Worm (Caenorhabditis elegans): ENCODE data around the gene Y119D3B.21.

Y119D3B.21 gene

ce11 chrIII:1216096-1216495 lies 1.3 kb downstream of the Y119D3B.21 start:
- TF ChIP-seq ceh-90 (tag; optimal IDR thresholded peaks at IDR 0.05) (no peak), mef-2 (tag; optimal IDR thresholded peaks at IDR 0.05) (no peak), hlh-17 (GFP tag; optimal IDR thresholded peaks at IDR 0.05; ENCODE audit: borderline replicate concordance) (no peak), ztf-4 (tag; optimal IDR thresholded peaks at IDR 0.05) (no peak), sup-37 (GFP tag; optimal IDR thresholded peaks at IDR 0.05) (no peak), mdl-1 (tag; optimal IDR thresholded peaks at IDR 0.05) (no peak), pqm-1 (tag; optimal IDR thresholded peaks at IDR 0.05) (no peak), tbx-2 (tag; optimal IDR thresholded peaks at IDR 0.05) (no peak), ceh-63 (GFP tag; optimal IDR thresholded peaks at IDR 0.05) (no peak), nhr-85 (tag) (no peak), egl-27 (tag; optimal IDR thresholded peaks at IDR 0.05) (no peak), elt-3 (tag; optimal IDR thresholded peaks at IDR 0.05) (no peak), unc-86 (tag; optimal IDR thresholded peaks at IDR 0.05) (no peak), snu-23 (GFP tag; optimal IDR thresholded peaks at IDR 0.05) (no peak), nhr-20 (tag; optimal IDR thresholded peaks at IDR 0.05) (no peak), C04F5.9 (tag; optimal IDR thresholded peaks at IDR 0.05) (no peak), elt-2 (tag; optimal IDR thresholded peaks at IDR 0.05) (no peak), lin-35 (GFP tag; optimal IDR thresholded peaks at IDR 0.05) (no peak), ceh-8 (GFP tag; optimal IDR thresholded peaks at IDR 0.05) (no peak)

DNA sequence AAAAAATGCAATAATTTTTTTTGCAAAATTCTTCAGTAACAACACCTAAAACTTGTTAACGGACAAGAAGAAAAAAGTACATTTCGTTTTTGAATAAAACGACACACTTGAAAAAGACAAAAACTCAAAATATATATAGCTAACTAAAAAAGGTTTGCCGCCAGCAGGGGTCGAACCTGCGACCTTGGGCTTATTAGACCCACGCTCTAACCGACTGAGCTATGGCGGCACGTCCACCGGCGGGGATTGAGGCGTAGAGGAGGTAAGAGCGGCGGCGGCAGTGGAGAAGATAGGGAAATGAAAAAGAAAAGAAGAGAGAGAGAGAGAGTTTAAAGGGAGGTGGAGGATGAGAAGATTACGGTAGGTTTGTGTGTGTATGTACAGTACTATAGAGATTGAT lies 3.4 kb downstream of the Y119D3B.21 start:
- TF ChIP-seq nhr-12 (tag; optimal IDR thresholded peaks at IDR 0.05) (no peak), hpl-2 (GFP tag; optimal IDR thresholded peaks at IDR 0.05) (no peak), unc-62 (GFP tag; optimal IDR thresholded peaks at IDR 0.05) (no peak), snu-23 (GFP tag; optimal IDR thresholded peaks at IDR 0.05) (peak; percentile 25), lin-35 (GFP tag; optimal IDR thresholded peaks at IDR 0.05) (peak in 1 of 2 experiments; percentile 11), nhr-90 (tag; optimal IDR thresholded peaks at IDR 0.05; ENCODE audit: poor library complexity) (peak; percentile 24), egl-27 (tag; optimal IDR thresholded peaks at IDR 0.05) (no peak), F16B12.6 (tag; optimal IDR thresholded peaks at IDR 0.05) (no peak), lin-13 (GFP tag; optimal IDR thresholded peaks at IDR 0.05) (peak; percentile 3), dsc-1 (tag; optimal IDR thresholded peaks at IDR 0.05) (peak; percentile 10), nhr-71 (tag; optimal IDR thresholded peaks at IDR 0.05) (peak; percentile 36), rnt-1 (tag; optimal IDR thresholded peaks at IDR 0.05) (peak; percentile 33), mep-1 (tag; optimal IDR thresholded peaks at IDR 0.05) (peak; percentile 29), lin-14 (GFP tag; optimal IDR thresholded peaks at IDR 0.05) (no peak), nhr-20 (tag; optimal IDR thresholded peaks at IDR 0.05) (peak; percentile 2), efl-1 (optimal IDR thresholded peaks at IDR 0.05) (no peak), efl-1 (GFP tag; optimal IDR thresholded peaks at IDR 0.05 in 1 of 2) (peak; percentile 12 to 59), unc-86 (tag; optimal IDR thresholded peaks at IDR 0.05) (no peak), blmp-1 (tag; optimal IDR thresholded peaks at IDR 0.05) (no peak), lsy-2 (tag; optimal IDR thresholded peaks at IDR 0.05) (peak in 1 of 2 experiments; percentile 17), nhr-47 (tag; optimal IDR thresholded peaks at IDR 0.05) (peak; percentile 22)

- TF ChIP-seq unc-62 (GFP tag; optimal IDR thresholded peaks at IDR 0.05), result no peak
- no peak for TF ChIP-seq efl-1 (optimal IDR thresholded peaks at IDR 0.05)
- TF ChIP-seq efl-1 (GFP tag; optimal IDR thresholded peaks at IDR 0.05 in 1 of 2), result peak in 1 of 2 experiments; percentile 3
- no peak for TF ChIP-seq pax-3 (tag; optimal IDR thresholded peaks at IDR 0.05)
Measured at ce11 chrIII:1218998-1219397, 4.2 kb downstream of the Y119D3B.21 start.

DNA sequence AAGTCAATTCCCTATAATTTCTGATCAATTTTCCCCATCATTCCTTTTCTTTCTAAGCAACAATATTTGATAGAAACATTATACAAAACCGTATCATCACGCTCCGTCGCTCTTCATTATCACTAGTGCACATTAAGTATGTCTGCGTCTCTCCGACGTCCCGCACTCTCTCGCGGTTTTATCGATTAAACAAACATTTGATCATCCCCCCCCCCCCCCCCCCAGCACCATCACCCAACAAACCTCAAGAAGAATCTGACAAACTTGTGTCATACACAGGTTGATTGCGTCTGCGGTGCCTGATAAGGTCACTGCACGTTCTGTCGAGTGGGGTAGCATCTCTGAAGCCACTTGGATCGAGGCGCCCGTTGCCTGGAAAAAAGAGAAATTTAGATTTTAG lies 5.2 kb downstream of the Y119D3B.21 start:
- TF ChIP-seq nhr-11 (tag; optimal IDR thresholded peaks at IDR 0.05) (no peak), ceh-82 (tag; optimal IDR thresholded peaks at IDR 0.05) (no peak), ceh-63 (GFP tag; optimal IDR thresholded peaks at IDR 0.05) (no peak), elt-2 (tag; optimal IDR thresholded peaks at IDR 0.05) (peak; percentile 61), sptf-1 (tag; optimal IDR thresholded peaks at IDR 0.05) (no peak), lin-14 (GFP tag; optimal IDR thresholded peaks at IDR 0.05) (peak; percentile 30), grh-1 (GFP tag; IDR thresholded peaks at IDR 0.05) (no peak), efl-1 (optimal IDR thresholded peaks at IDR 0.05) (no peak), efl-1 (GFP tag; optimal IDR thresholded peaks at IDR 0.05 in 1 of 2) (peak in 1 of 2 experiments; percentile 83), ztf-11 (tag; optimal IDR thresholded peaks at IDR 0.05) (no peak), fkh-10 (GFP tag; optimal IDR thresholded peaks at IDR 0.05) (no peak), nhr-84 (tag; optimal IDR thresholded peaks at IDR 0.05) (no peak), lin-39 (tag; optimal IDR thresholded peaks at IDR 0.05) (no peak), ceh-8 (GFP tag; optimal IDR thresholded peaks at IDR 0.05) (no peak), lin-13 (GFP tag; optimal IDR thresholded peaks at IDR 0.05) (no peak), hlh-4 (tag; optimal IDR thresholded peaks at IDR 0.05) (no peak), ztf-4 (tag; optimal IDR thresholded peaks at IDR 0.05) (no peak), aha-1 (tag; optimal IDR thresholded peaks at IDR 0.05) (no peak), sup-37 (GFP tag; optimal IDR thresholded peaks at IDR 0.05) (no peak)

Measured in whole organism, L1 larva.